Worm (Caenorhabditis elegans) whole organism, mixed stage, embryonic: ENCODE results near the gene ZK370.6.

Experiments used
- blmp-1 ChIP-seq: fragments of 150-350 bp; optimal IDR thresholded peaks from 2 replicates; lab custom pipeline; 2014; ENCODE audit warnings: missing biosample characterization, missing genetic modification characterization
- elt-1 ChIP-seq: sonication (generic microtip); optimal IDR thresholded peaks from 2 replicates; lab custom pipeline; 2017; ENCODE audit warnings: missing genetic modification characterization, mild to moderate bottlenecking, missing compliant biosample characterization, antibody characterized with exemption, moderate library complexity, borderline replicate concordance; ENCODE audit not compliant: insufficient read depth
- nhr-12 ChIP-seq: fragments of 150-350 bp; optimal IDR thresholded peaks from 2 replicates; lab custom pipeline; 2014; ENCODE audit warnings: missing biosample characterization, missing genetic modification characterization
- snpc-4 ChIP-seq: fragments of 150-350 bp; optimal IDR thresholded peaks from 2 replicates; lab custom pipeline; 2014; ENCODE audit warnings: missing biosample characterization, missing genetic modification characterization
- sptf-1 ChIP-seq: sonication (generic microtip); optimal IDR thresholded peaks from 2 replicates; lab custom pipeline; 2017; ENCODE audit warnings: mild to moderate bottlenecking, missing genetic modification characterization, moderate library complexity, missing compliant biosample characterization

- no peak for TF ChIP-seq elt-1 (tag; lab: Kevin White, UChicago)
- no peak for TF ChIP-seq snpc-4 (tag; lab: Kevin White, UChicago)
- TF ChIP-seq nhr-12 (tag; lab: Kevin White, UChicago) = no peak
- TF ChIP-seq blmp-1 (tag; lab: Kevin White, UChicago) = no peak
- no peak for TF ChIP-seq sptf-1 (tag; lab: Kevin White, UChicago)
These were observed 23.7 kb upstream of the ZK370.6 start, which contains the start of gene mig-22 for ce11 chrIII:8767292-8767829.
